Worm (Caenorhabditis elegans): ENCODE results near the gene nhr-76.

nhr-76 gene

DNA sequence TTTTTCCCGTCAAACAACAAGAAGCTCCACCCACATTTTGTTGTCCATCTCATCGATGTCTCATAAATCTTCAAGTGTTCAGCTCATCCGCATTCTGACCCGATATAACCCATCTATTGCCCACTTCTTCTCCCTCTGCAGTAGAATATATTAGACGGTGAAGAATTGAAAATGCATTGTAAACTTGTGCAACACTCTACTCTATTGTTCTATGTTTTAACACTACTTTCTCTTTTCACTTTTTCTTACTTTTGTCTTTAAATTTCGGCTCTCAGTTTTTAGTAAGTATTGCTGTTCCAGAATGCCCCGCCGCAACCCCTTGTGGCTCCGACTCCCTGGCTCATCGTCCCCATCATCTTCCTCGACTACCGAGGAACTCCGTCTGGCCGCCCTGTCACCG, 22.0 kb downstream of the nhr-76 start, which contains the start of gene K11H12.9:
TSS of gene K11H12.9 (plus strand) at position 301 of the 400 bp plus-strand sequence.
- TF ChIP-seq zfh-2 (GFP tag; conservative IDR thresholded peaks at IDR 0.05) (peak; percentile 45; the same call in 1 of the 2 replicates), pbrm-1 (GFP tag; IDR thresholded peaks at IDR 0.05) (no peak)

DNA sequence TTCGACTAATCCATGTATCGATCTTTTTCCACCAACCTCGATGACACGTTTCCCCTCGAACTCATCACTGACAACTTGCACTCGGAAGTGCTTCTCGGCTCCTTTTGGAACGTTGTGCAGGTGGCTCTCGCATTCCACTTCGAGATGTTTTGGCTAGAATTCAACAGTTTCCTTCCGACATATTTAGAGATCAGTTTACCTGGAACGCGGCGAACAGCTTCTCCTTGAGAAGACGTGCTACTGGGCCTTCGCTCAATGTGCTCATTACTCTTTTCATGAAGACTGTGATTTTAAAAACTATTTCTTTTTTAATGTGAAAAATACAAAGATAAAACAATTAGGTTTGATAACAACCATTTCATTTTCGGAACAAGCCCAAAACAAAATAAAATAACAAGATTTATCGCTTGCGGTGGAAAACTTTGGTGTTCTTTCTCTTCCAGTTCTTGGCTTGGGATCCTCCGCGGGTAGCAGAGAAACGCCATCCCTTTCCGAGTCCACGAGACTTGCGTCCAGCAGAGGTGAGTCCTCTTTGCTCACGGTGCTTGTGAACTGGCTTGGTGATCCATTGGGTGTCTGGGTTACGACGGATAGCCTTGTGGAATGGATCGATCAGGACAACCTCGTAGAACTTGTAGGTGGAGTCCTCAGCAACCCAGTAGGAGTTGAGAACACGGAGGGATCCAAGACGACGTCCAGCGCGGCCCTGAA, 26.0 kb downstream of the nhr-76 start, which contains the start of gene K11H12.1:
TSS of gene K11H12.1 (minus strand) at position 284 of the 711 bp plus-strand sequence.
- peak; percentile 54 for TF ChIP-seq snpc-1.1 (tag; optimal IDR thresholded peaks at IDR 0.05; ENCODE audit: insufficient read depth)
- 0 out of 2 replicates have a peak, but pooled peaks have one; percentile 22 for TF ChIP-seq egl-44 (GFP tag; IDR thresholded peaks at IDR 0.05)
- TF ChIP-seq lin-26 (GFP tag; IDR thresholded peaks at IDR 0.05): peak; percentile 25; the same call in 1 of the 2 replicates
- peak; percentile 26 for TF ChIP-seq unc-130 (GFP tag; optimal IDR thresholded peaks at IDR 0.05)
- peak; percentile 48 for TF ChIP-seq hrde-1 (tag; optimal IDR thresholded peaks at IDR 0.05; ENCODE audit: borderline replicate concordance)
- no peak for TF ChIP-seq tbx-9 (tag; optimal IDR thresholded peaks at IDR 0.05; ENCODE audit: borderline replicate concordance)
- peak; percentile 82 for TF ChIP-seq F49E8.2 (tag; optimal IDR thresholded peaks at IDR 0.05; ENCODE audit: insufficient read depth)
- TF ChIP-seq hsf-1 (GFP tag; IDR thresholded peaks at IDR 0.05): peak; percentile 78
- TF ChIP-seq tbp1 (GFP tag; optimal IDR thresholded peaks at IDR 0.05): peak; percentile 8
- TF ChIP-seq dpff-1 (tag; optimal IDR thresholded peaks at IDR 0.05): no peak
- TF ChIP-seq hlh-26 (GFP tag; conservative IDR thresholded peaks at IDR 0.05): no peak
- TF ChIP-seq ztf-26 (tag; optimal IDR thresholded peaks at IDR 0.05): no peak
- TF ChIP-seq hmg-20 (GFP tag; IDR thresholded peaks at IDR 0.05): peak; percentile 58; the same call in 1 of the 2 replicates
- TF ChIP-seq lir-1 (GFP tag; conservative IDR thresholded peaks at IDR 0.05): no peak
- peak; percentile 65 for TF ChIP-seq lin-54 (GFP tag; optimal IDR thresholded peaks at IDR 0.05)
- TF ChIP-seq madf-6 (GFP tag; IDR thresholded peaks at IDR 0.05): peak; percentile 78
- peak; percentile 58 for TF ChIP-seq repo-1 (tag; optimal IDR thresholded peaks at IDR 0.05)
- no peak for TF ChIP-seq ztf-6 (GFP tag; IDR thresholded peaks at IDR 0.05)
- no peak for TF ChIP-seq rpc-1 (optimal IDR thresholded peaks at IDR 0.05)
- TF ChIP-seq rpc-1 (tag; optimal IDR thresholded peaks at IDR 0.05): no peak
- TF ChIP-seq zim-3 (tag; optimal IDR thresholded peaks at IDR 0.05): peak; percentile 48
- TF ChIP-seq madf-8 (GFP tag; conservative IDR thresholded peaks at IDR 0.05): no peak
- TF ChIP-seq nfya-2 (GFP tag; IDR thresholded peaks at IDR 0.05): peak; percentile 80; the same call in 1 of the 2 replicates
- TF ChIP-seq mxl-1 (tag; optimal IDR thresholded peaks at IDR 0.05): no peak
- peak; percentile 64 for TF ChIP-seq snpc-3.4 (tag; optimal IDR thresholded peaks at IDR 0.05)
- TF ChIP-seq dpl-1 (GFP tag; optimal IDR thresholded peaks at IDR 0.05): no peak
- peak; percentile 68; the same call in 1 of the 2 replicates for TF ChIP-seq C17E4.6 (GFP tag; IDR thresholded peaks at IDR 0.05)
- TF ChIP-seq akir-1 (GFP tag; optimal IDR thresholded peaks at IDR 0.05): no peak
- TF ChIP-seq ztf-22 (GFP tag; optimal IDR thresholded peaks at IDR 0.05): no peak
- no peak for TF ChIP-seq K12H6.12 (tag; optimal IDR thresholded peaks at IDR 0.05)
- TF ChIP-seq ZK185.1 (tag; optimal IDR thresholded peaks at IDR 0.05; ENCODE audit: poor library complexity, severe bottlenecking): peak; percentile 24
- TF ChIP-seq mel-28 (tag; optimal IDR thresholded peaks at IDR 0.05; ENCODE audit: borderline replicate concordance): no peak
- TF ChIP-seq ztf-18 (tag; optimal IDR thresholded peaks at IDR 0.05): no peak
- no peak for TF ChIP-seq attf-5 (GFP tag; optimal IDR thresholded peaks at IDR 0.05)
- no peak for TF ChIP-seq let-607 (tag; optimal IDR thresholded peaks at IDR 0.05)
- TF ChIP-seq F55B11.4 (tag; optimal IDR thresholded peaks at IDR 0.05; ENCODE audit: borderline replicate concordance, insufficient read depth): no peak
- no peak for TF ChIP-seq sdz-38 (tag; optimal IDR thresholded peaks at IDR 0.05)
- TF ChIP-seq chd-7 (tag; optimal IDR thresholded peaks at IDR 0.05): no peak
- TF ChIP-seq F23B12.7 (tag; optimal IDR thresholded peaks at IDR 0.05; ENCODE audit: insufficient read depth): no peak
- TF ChIP-seq rcor-1 (GFP tag; IDR thresholded peaks at IDR 0.05): peak; percentile 48; the same call in 1 of the 2 replicates
- no peak for TF ChIP-seq ztf-3 (GFP tag; optimal IDR thresholded peaks at IDR 0.05)
- TF ChIP-seq K11D2.4 (GFP tag; IDR thresholded peaks at IDR 0.05): no peak
